Worm (Caenorhabditis elegans) whole organism, L3 larva: ENCODE measurements around the gene erd-2.2.
A peak's percentile ranks its signal among the peaks of the same experiment; 100 is the strongest.

Source experiments
- ZK546.5 ChIP-seq: sonication (generic microtip); optimal IDR thresholded peaks from 2 replicates; lab custom pipeline; 2017; ENCODE audit warnings: missing biosample characterization, missing genetic modification characterization
- ama-1 ChIP-seq: fragments of 150-350 bp; optimal IDR thresholded peaks from 2 replicates; lab custom pipeline; 2018
- daf-12 ChIP-seq: fragments of 150-350 bp; optimal IDR thresholded peaks from 2 replicates; lab custom pipeline; 2014; ENCODE audit warnings: missing biosample characterization, missing genetic modification reagents, missing genetic modification characterization
- egl-27 ChIP-seq: sonication (generic microtip); optimal IDR thresholded peaks from 4 replicates; lab custom pipeline; 2017; ENCODE audit warnings: missing biosample characterization, missing genetic modification reagents, missing genetic modification characterization
- egl-5 ChIP-seq: fragments of 150-350 bp; optimal IDR thresholded peaks from 2 replicates; lab custom pipeline; 2017; ENCODE audit warnings: missing biosample characterization, missing genetic modification reagents, missing genetic modification characterization, inconsistent platforms
- elt-1 ChIP-seq: fragments of 150-350 bp; optimal IDR thresholded peaks from 2 replicates; lab custom pipeline; 2014; ENCODE audit warnings: missing biosample characterization, missing genetic modification characterization
- elt-2 ChIP-seq: sonication (generic microtip); optimal IDR thresholded peaks from 2 replicates; lab custom pipeline; 2016; ENCODE audit warnings: missing genetic modification reagents, mild to moderate bottlenecking, missing genetic modification characterization, missing compliant biosample characterization
- elt-3 ChIP-seq, 3 experiments: fragments of 150-350 bp in 1 of 3; sonication (generic microtip) in 2 of 3; optimal IDR thresholded peaks; 2 replicates in 2 of 3; 4 replicates in 1 of 3; lab custom pipeline; 2014 to 2017; ENCODE audit warnings: missing biosample characterization in 3 of 3, missing genetic modification characterization in 3 of 3
- eor-1 ChIP-seq, 2 experiments: fragments of 150-350 bp; optimal IDR thresholded peaks; 2 replicates each; lab custom pipeline; 2014 to 2018; ENCODE audit warnings: missing biosample characterization in 2 of 2, missing genetic modification characterization in 2 of 2
- fkh-10 ChIP-seq: sonication (generic microtip); optimal IDR thresholded peaks from 2 replicates; lab custom pipeline; 2017; ENCODE audit warnings: missing biosample characterization, missing genetic modification reagents, missing genetic modification characterization
- fos-1 ChIP-seq: fragments of 150-350 bp; optimal IDR thresholded peaks from 2 replicates; lab custom pipeline; 2014; ENCODE audit warnings: missing biosample characterization, missing genetic modification characterization
- jun-1 ChIP-seq: fragments of 150-350 bp; optimal IDR thresholded peaks from 2 replicates; lab custom pipeline; 2014; ENCODE audit warnings: missing biosample characterization, missing genetic modification reagents, missing genetic modification characterization
- lin-15B ChIP-seq: fragments of 150-350 bp; optimal IDR thresholded peaks from 2 replicates; lab custom pipeline; 2014; ENCODE audit warnings: missing biosample characterization, missing genetic modification characterization
- lsy-12 ChIP-seq: sonication (generic microtip); optimal IDR thresholded peaks from 2 replicates; lab custom pipeline; 2016; ENCODE audit warnings: mild to moderate bottlenecking, missing genetic modification characterization, missing compliant biosample characterization
- mdl-1 ChIP-seq: fragments of 150-350 bp; optimal IDR thresholded peaks from 2 replicates; lab custom pipeline; 2014; ENCODE audit warnings: missing biosample characterization, missing genetic modification characterization
- mml-1 ChIP-seq: fragments of 150-350 bp; sonication (generic microtip); optimal IDR thresholded peaks from 3 replicates; lab custom pipeline; 2014; ENCODE audit warnings: missing biosample characterization, missing genetic modification characterization
- nfya-1 ChIP-seq: sonication (generic microtip); optimal IDR thresholded peaks from 2 replicates; lab custom pipeline; 2017; ENCODE audit warnings: missing genetic modification characterization, mild to moderate bottlenecking, missing compliant biosample characterization, antibody characterized with exemption, moderate library complexity; ENCODE audit not compliant: insufficient read depth
- nhr-11 ChIP-seq: fragments of 150-350 bp; optimal IDR thresholded peaks from 2 replicates; lab custom pipeline; 2014; ENCODE audit warnings: missing biosample characterization, missing genetic modification characterization
- nhr-23 ChIP-seq: fragments of 150-350 bp; optimal IDR thresholded peaks from 2 replicates; lab custom pipeline; 2014; ENCODE audit warnings: missing biosample characterization, missing genetic modification reagents, missing genetic modification characterization
- nhr-237 ChIP-seq: fragments of 150-350 bp; optimal IDR thresholded peaks from 2 replicates; lab custom pipeline; 2014; ENCODE audit warnings: missing biosample characterization, missing genetic modification characterization
- nhr-25 ChIP-seq: sonication (generic microtip); optimal IDR thresholded peaks from 2 replicates; lab custom pipeline; 2017; ENCODE audit warnings: missing biosample characterization, missing genetic modification characterization
- nhr-28 ChIP-seq: fragments of 150-350 bp; optimal IDR thresholded peaks from 2 replicates; lab custom pipeline; 2014; ENCODE audit warnings: missing biosample characterization, missing genetic modification characterization
- nhr-67 ChIP-seq: fragments of 150-350 bp; optimal IDR thresholded peaks from 2 replicates; lab custom pipeline; 2014; ENCODE audit warnings: missing biosample characterization, missing genetic modification characterization
- nhr-76 ChIP-seq: fragments of 150-350 bp; sonication (generic microtip); optimal IDR thresholded peaks from 5 replicates; lab custom pipeline; 2014; ENCODE audit warnings: missing biosample characterization, missing genetic modification characterization
- pha-4 ChIP-seq: fragments of 150-350 bp; optimal IDR thresholded peaks from 2 replicates; lab custom pipeline; 2014; ENCODE audit warnings: missing biosample characterization, missing genetic modification reagents, missing genetic modification characterization
- pqm-1 ChIP-seq: fragments of 150-350 bp; optimal IDR thresholded peaks from 2 replicates; lab custom pipeline; 2017; ENCODE audit warnings: missing biosample characterization, missing genetic modification characterization, inconsistent platforms
- snpc-4 ChIP-seq: fragments of 150-350 bp; optimal IDR thresholded peaks from 2 replicates; lab custom pipeline; 2014; ENCODE audit warnings: missing biosample characterization, missing genetic modification characterization
- tbx-2 ChIP-seq: sonication (generic microtip); optimal IDR thresholded peaks from 2 replicates; lab custom pipeline; 2016; ENCODE audit warnings: mild to moderate bottlenecking, missing genetic modification characterization, missing compliant biosample characterization
- unc-62 ChIP-seq: fragments of 150-350 bp; sonication (generic microtip); optimal IDR thresholded peaks from 4 replicates; lab custom pipeline; 2014; ENCODE audit warnings: missing biosample characterization, missing genetic modification reagents, missing genetic modification characterization
- zag-1 ChIP-seq: fragments of 150-350 bp; optimal IDR thresholded peaks from 2 replicates; lab custom pipeline; 2014; ENCODE audit warnings: missing biosample characterization, missing genetic modification characterization
- ztf-11 ChIP-seq: fragments of 150-350 bp; optimal IDR thresholded peaks from 2 replicates; lab custom pipeline; 2014; ENCODE audit warnings: missing biosample characterization, missing genetic modification characterization

The erd-2.2 gene

DNA sequence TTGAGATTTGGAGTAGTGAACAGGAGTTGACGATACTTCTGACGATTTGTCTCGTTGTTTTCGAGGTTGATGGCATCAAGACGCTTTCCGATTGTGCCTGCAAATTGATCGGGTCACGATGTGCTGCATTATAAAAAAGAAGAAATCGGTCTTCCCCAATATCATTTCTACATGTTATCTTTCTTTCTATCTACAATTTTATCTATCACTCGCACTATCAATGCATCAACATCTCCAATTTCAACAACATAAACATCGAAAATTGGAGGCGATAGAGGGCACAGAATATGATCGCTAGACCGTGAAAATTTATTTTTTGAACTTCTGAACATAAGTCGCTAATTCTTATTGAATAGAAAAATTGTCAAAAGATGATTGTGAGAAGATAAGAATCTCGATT is 31.1 kb upstream of the erd-2.2 start:
- TF ChIP-seq unc-62 (GFP tag; lab: Kevin White, UChicago): no peak
- no peak for TF ChIP-seq lin-15B (tag; lab: Kevin White, UChicago)
- peak; percentile 64 for TF ChIP-seq elt-1 (tag; lab: Kevin White, UChicago)
- no peak for TF ChIP-seq jun-1 (tag; lab: Kevin White, UChicago)
- TF ChIP-seq elt-2 (tag; lab: Kevin White, UChicago): peak; percentile 48
- no peak for TF ChIP-seq fos-1 (tag; lab: Kevin White, UChicago)
- TF ChIP-seq elt-3 (tag; optimal IDR thresholded peaks at IDR 0.05; lab: Kevin White, UChicago): no peak
- TF ChIP-seq ztf-11 (tag; lab: Kevin White, UChicago): no peak
- TF ChIP-seq egl-5: no peak
- no peak for TF ChIP-seq nhr-25 (tag; lab: Kevin White, UChicago)
- TF ChIP-seq nhr-237 (tag; lab: Kevin White, UChicago): no peak
- no peak for TF ChIP-seq nhr-76
- TF ChIP-seq nhr-11 (tag; lab: Kevin White, UChicago): no peak
- TF ChIP-seq ama-1: no peak
- TF ChIP-seq eor-1 (tag; optimal IDR thresholded peaks at IDR 0.05; lab: Kevin White, UChicago): no peak
- no peak for TF ChIP-seq tbx-2
- TF ChIP-seq daf-12 (tag; lab: Kevin White, UChicago): no peak

DNA sequence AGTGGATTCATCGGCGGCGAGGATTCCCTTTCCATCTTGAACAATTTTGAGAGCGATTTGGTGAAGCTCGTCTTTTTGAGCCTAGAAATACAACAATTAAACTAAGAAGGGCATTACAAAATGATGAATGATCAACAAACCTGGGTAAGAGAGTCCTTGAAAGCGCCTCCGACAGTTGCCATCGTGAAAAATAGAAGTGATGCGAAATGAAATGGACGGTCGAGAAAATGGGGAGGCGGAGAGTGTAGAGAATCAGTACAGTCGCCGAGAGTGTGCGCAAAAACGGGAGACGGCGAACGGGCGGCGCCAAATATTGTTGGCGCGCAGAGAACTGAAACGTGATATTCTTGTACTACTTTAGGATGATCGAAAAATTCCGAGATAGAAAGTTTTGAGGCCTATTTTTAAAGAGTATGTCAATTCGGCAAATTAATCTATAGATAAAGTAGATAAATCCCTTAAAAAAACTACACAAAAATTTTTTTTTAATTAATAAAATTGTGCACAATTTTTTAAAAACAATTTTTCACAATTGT is 30.6 kb upstream of the erd-2.2 start, which contains the start of gene aldo-2:
TSS of gene aldo-2 (minus strand) at position 486 of the 536 bp plus-strand sequence.
- TF ChIP-seq elt-2 (tag; lab: Kevin White, UChicago) (peak; percentile 3), elt-3 (tag; optimal IDR thresholded peaks at IDR 0.05; lab: Kevin White, UChicago) (peak in 1 of 3 experiments; percentile 7), zag-1 (no peak), pqm-1 (tag; lab: Kevin White, UChicago) (no peak), pha-4 (tag; lab: Kevin White, UChicago) (peak; percentile 64), nhr-11 (tag; lab: Kevin White, UChicago) (no peak), lsy-12 (tag; lab: Kevin White, UChicago) (peak; percentile 27), ZK546.5 (tag; lab: Kevin White, UChicago) (no peak), mml-1 (tag; lab: Kevin White, UChicago) (no peak), lin-15B (tag; lab: Kevin White, UChicago) (peak; percentile 42), ama-1 (peak; percentile 93), nhr-23 (tag; lab: Kevin White, UChicago) (peak; percentile 43), nhr-25 (tag; lab: Kevin White, UChicago) (peak; percentile 58)

DNA sequence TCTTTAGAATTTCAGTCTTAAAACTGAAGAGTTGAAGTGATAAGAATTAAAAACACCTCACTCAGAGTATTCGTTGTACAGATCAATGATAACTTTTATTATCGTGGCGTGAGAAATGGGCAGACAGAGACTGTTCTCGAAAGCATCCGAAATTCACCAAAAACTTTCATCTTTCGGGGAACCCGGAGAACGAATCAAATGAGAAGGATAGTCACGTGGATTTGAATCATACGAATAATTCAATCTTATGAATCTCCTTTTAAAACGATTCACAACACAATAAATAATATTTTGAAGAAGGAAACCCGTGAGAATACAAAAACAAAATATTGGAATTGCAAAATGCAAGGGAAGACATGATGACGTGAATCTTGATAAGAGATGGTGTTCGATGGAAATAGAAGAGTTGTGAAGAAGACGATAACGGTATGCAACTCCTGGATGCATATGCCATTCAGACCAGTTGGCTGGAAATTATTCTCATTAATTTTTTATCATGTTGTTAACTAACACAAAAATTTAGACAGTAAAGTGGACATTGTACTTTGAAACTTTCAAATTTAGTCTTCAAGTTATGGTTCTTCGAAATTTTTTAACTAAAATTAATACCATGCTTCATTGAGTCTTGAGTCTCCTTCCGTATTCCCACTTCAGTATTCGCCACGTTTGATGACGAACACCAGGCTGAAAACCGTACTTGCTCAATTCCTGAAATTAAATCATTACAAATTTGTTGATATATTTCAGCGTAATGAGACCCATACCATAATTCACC is 29.8 kb upstream of the erd-2.2 start:
- TF ChIP-seq elt-2 (tag; lab: Kevin White, UChicago) (peak; percentile 51), fkh-10 (GFP tag; lab: Kevin White, UChicago) (no peak), egl-27 (tag; lab: Kevin White, UChicago) (no peak), nhr-23 (tag; lab: Kevin White, UChicago) (peak; percentile 10), nhr-28 (no peak), nhr-25 (tag; lab: Kevin White, UChicago) (no peak)
- TF ChIP-seq, all 47 proteins: peak for 2

DNA sequence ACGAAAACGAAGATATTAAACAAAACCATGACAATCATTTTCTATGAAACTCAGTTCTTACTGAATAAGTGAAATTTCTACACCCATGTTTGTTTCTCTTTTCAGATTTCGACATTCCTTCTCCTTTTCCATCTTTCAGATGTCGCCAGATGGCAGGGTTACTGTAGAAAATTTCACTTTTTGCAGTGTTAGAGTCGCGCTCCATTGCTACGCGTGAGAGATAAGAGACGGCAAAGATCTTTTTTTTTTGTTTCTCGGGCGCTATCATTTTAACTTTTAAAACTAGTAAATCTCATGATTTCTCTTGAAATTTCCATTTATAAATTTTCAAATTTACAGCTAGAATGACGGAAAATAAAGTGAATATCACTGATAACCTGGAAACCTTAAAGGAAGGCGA is 28.6 kb upstream of the erd-2.2 start, which contains the start of the genes mig-21 and F01F1.2:
TSS of gene mig-21 (minus strand) at position 166 of the 400 bp plus-strand sequence.
TSS of gene F01F1.2 (plus strand) at position 340 of the 400 bp plus-strand sequence.
- TF ChIP-seq pha-4 (tag; lab: Kevin White, UChicago): peak; percentile 12
- no peak for TF ChIP-seq nhr-76
- TF ChIP-seq ztf-11 (tag; lab: Kevin White, UChicago): no peak
- TF ChIP-seq nhr-25 (tag; lab: Kevin White, UChicago): no peak
- TF ChIP-seq nfya-1: peak; percentile 34
- no peak for TF ChIP-seq nhr-67 (tag; lab: Kevin White, UChicago)
- no peak for TF ChIP-seq egl-27 (tag; lab: Kevin White, UChicago)
- no peak for TF ChIP-seq mdl-1 (tag; lab: Kevin White, UChicago)
- TF ChIP-seq ZK546.5 (tag; lab: Kevin White, UChicago): no peak
- TF ChIP-seq snpc-4: no peak
- TF ChIP-seq pqm-1 (tag; lab: Kevin White, UChicago): no peak
- TF ChIP-seq nhr-28: no peak
- TF ChIP-seq lin-15B (tag; lab: Kevin White, UChicago): peak; percentile 27
